Fruit fly (Drosophila melanogaster): ENCODE data around the gene CG43084.

- TF ChIP-seq CG8478 (optimal IDR thresholded peaks at IDR 0.05) (no peak), CTCF (optimal IDR thresholded peaks at IDR 0.05) (no peak)
Observed at dm6 chr3L:15692388-15692787, 41.7 kb downstream of the CG43084 start.
